Worm (Caenorhabditis elegans) whole organism, L1 larva: ENCODE data around the gene C17G1.14.
"Not testable (repeated sequence)": the region's sequence is repeated elsewhere in the genome, so short reads cannot be mapped to it uniquely, and the experiment has no call there.

Experiments
- C16A3.4 ChIP-seq: fragments of 150-350 bp; optimal IDR thresholded peaks from 2 replicates; lab custom pipeline; 2014; ENCODE audit warnings: missing biosample characterization, missing genetic modification characterization
- C34B4.2 ChIP-seq: sonication (generic microtip); optimal IDR thresholded peaks from 2 replicates; lab custom pipeline; 2017; ENCODE audit warnings: mild to moderate bottlenecking, missing genetic modification characterization, missing compliant biosample characterization
- aly-2 ChIP-seq: fragments of 150-350 bp; optimal IDR thresholded peaks from 2 replicates; lab custom pipeline; 2014; ENCODE audit warnings: missing biosample characterization, missing genetic modification characterization
- ceh-90 ChIP-seq: sonication (generic microtip); optimal IDR thresholded peaks from 2 replicates; lab custom pipeline; 2016; ENCODE audit warnings: missing genetic modification characterization, missing compliant biosample characterization
- fkh-4 ChIP-seq: sonication (generic microtip); optimal IDR thresholded peaks from 2 replicates; lab custom pipeline; 2016; ENCODE audit warnings: missing compliant biosample characterization, missing genetic modification characterization, borderline replicate concordance
- lin-15B ChIP-seq: fragments of 150-350 bp; sonication (generic microtip); optimal IDR thresholded peaks from 3 replicates; lab custom pipeline; 2014; ENCODE audit warnings: missing biosample characterization, missing genetic modification characterization
- lin-39 ChIP-seq: fragments of 150-350 bp; optimal IDR thresholded peaks from 2 replicates; lab custom pipeline; 2014; ENCODE audit warnings: missing biosample characterization, missing genetic modification reagents, missing genetic modification characterization
- lsy-2 ChIP-seq, 2 experiments: fragments of 150-350 bp; optimal IDR thresholded peaks; 2 replicates each; lab custom pipeline; 2014; ENCODE audit warnings: missing biosample characterization in 2 of 2, missing genetic modification characterization in 2 of 2
- nhr-28 ChIP-seq: fragments of 150-350 bp; optimal IDR thresholded peaks from 2 replicates; lab custom pipeline; 2014; ENCODE audit warnings: missing biosample characterization, missing genetic modification characterization
- nhr-77 ChIP-seq: fragments of 150-350 bp; optimal IDR thresholded peaks from 2 replicates; lab custom pipeline; 2014; ENCODE audit warnings: missing biosample characterization, missing genetic modification characterization
- sptf-1 ChIP-seq: fragments of 150-350 bp; optimal IDR thresholded peaks from 2 replicates; lab custom pipeline; 2014; ENCODE audit warnings: missing biosample characterization, missing genetic modification characterization
- unc-62 ChIP-seq: fragments of 150-350 bp; optimal IDR thresholded peaks from 2 replicates; lab custom pipeline; 2014; ENCODE audit warnings: missing biosample characterization, missing genetic modification reagents, missing genetic modification characterization
- zag-1 ChIP-seq: fragments of 150-350 bp; optimal IDR thresholded peaks from 2 replicates; lab custom pipeline; 2014; ENCODE audit warnings: missing biosample characterization, missing genetic modification characterization

DNA sequence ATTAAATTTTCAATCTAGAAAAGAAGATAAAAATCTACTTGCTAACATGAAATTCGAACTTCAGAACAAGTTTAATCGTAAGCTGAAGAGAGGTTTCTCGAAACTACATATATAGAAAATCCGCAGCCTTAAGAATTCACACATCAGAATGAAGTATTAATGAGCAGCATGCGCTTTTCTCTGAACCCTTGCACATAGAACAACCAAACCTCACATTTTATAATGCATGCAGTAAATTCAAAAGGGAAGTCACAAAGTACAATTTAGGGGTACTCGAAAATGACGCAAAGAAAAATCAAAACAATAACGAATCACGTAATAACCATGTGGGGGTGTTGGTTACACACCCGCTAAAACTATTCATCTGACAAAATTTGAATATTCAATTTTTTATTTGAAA is 17.9 kb downstream of the C17G1.14 start:
- TF ChIP-seq nhr-77 (tag; lab: Kevin White, UChicago); nhr-28 (tag; lab: Kevin White, UChicago); sptf-1; unc-62 (GFP tag; lab: Kevin White, UChicago); lin-39; C16A3.4; fkh-4 (tag; lab: Kevin White, UChicago); C34B4.2 (tag; lab: Kevin White, UChicago); aly-2 (tag; lab: Kevin White, UChicago); ceh-90; zag-1 (tag; lab: Kevin White, UChicago); lin-15B: not testable (repeated sequence)
- TF ChIP-seq lsy-2 (tag; optimal IDR thresholded peaks at IDR 0.05; lab: Kevin White, UChicago), result peak in 1 of 2 experiments; percentile 13
